Worm (Caenorhabditis elegans): ENCODE results near the gene dct-5.

The dct-5 gene

ce11 chrII:5420947-5421614, 15.7 kb downstream of the dct-5 start, which contains the start of gene tofu-6:
Gene tofu-6 (plus strand): TSS chrII:5421248.
- TF ChIP-seq hlh-15 (tag; optimal IDR thresholded peaks at IDR 0.05) (no peak), ztf-16 (tag; optimal IDR thresholded peaks at IDR 0.05) (no peak), ceh-48 (tag; optimal IDR thresholded peaks at IDR 0.05) (no peak), hlh-6 (tag; optimal IDR thresholded peaks at IDR 0.05) (no peak), tbx-7 (tag; optimal IDR thresholded peaks at IDR 0.05) (no peak), pax-1 (tag; optimal IDR thresholded peaks at IDR 0.05) (no peak), nhr-232 (tag; optimal IDR thresholded peaks at IDR 0.05) (no peak), nhr-11 (tag; optimal IDR thresholded peaks at IDR 0.05) (no peak), C38D4.7 (GFP tag; optimal IDR thresholded peaks at IDR 0.05) (no peak), sox-4 (tag; optimal IDR thresholded peaks at IDR 0.05) (no peak), unc-3 (GFP tag; conservative IDR thresholded peaks at IDR 0.05) (no peak), unc-3 (tag; optimal IDR thresholded peaks at IDR 0.05) (no peak), elt-2 (tag; optimal IDR thresholded peaks at IDR 0.05) (no peak)

- TF ChIP-seq sox-2 (GFP tag; IDR thresholded peaks at IDR 0.05): no peak
Observed at ce11 chrII:5418929-5419328, 17.8 kb downstream of the dct-5 start, which contains the start of gene EEED8.15. Gene EEED8.15 (plus strand): TSS chrII:5419229.

- no peak for TF ChIP-seq mec-3 (tag; optimal IDR thresholded peaks at IDR 0.05; ENCODE audit: borderline replicate concordance)
- TF ChIP-seq lin-11 (tag; optimal IDR thresholded peaks at IDR 0.05): no peak
- TF ChIP-seq elt-2 (tag; optimal IDR thresholded peaks at IDR 0.05): peak; percentile 42
- TF ChIP-seq ref-2 (tag; optimal IDR thresholded peaks at IDR 0.05): peak; percentile 8
- no peak for TF ChIP-seq nhr-232 (tag; optimal IDR thresholded peaks at IDR 0.05)
- peak; percentile 36 for TF ChIP-seq ceh-48 (tag; optimal IDR thresholded peaks at IDR 0.05)
- TF ChIP-seq ttx-3 (tag; optimal IDR thresholded peaks at IDR 0.05): no peak
- no peak for TF ChIP-seq syd-9 (tag; optimal IDR thresholded peaks at IDR 0.05)
- no peak for TF ChIP-seq ceh-24 (tag; optimal IDR thresholded peaks at IDR 0.05)
- peak; percentile 40 for TF ChIP-seq nfya-1 (tag; optimal IDR thresholded peaks at IDR 0.05)
- TF ChIP-seq hlh-13 (GFP tag; optimal IDR thresholded peaks at IDR 0.05): no peak
- no peak for TF ChIP-seq pqm-1 (tag; optimal IDR thresholded peaks at IDR 0.05)
- TF ChIP-seq tbx-2 (tag; optimal IDR thresholded peaks at IDR 0.05): no peak
- no peak for TF ChIP-seq ceh-2 (tag; optimal IDR thresholded peaks at IDR 0.05)
- no peak for TF ChIP-seq hlh-30 (tag; optimal IDR thresholded peaks at IDR 0.05; ENCODE audit: insufficient read depth)
- TF ChIP-seq ama-1 (optimal IDR thresholded peaks at IDR 0.05): no peak
- no peak for TF ChIP-seq Y22D7AL.16 (tag; optimal IDR thresholded peaks at IDR 0.05)
- TF ChIP-seq madf-2 (tag; optimal IDR thresholded peaks at IDR 0.05): no peak
- no peak for TF ChIP-seq sox-2 (GFP tag; IDR thresholded peaks at IDR 0.05)
- peak; percentile 54 for TF ChIP-seq unc-42 (tag; optimal IDR thresholded peaks at IDR 0.05)
- no peak for TF ChIP-seq pha-4 (tag; optimal IDR thresholded peaks at IDR 0.05)
- TF ChIP-seq ceh-34 (tag; optimal IDR thresholded peaks at IDR 0.05): no peak
- no peak for TF ChIP-seq hlh-15 (tag; optimal IDR thresholded peaks at IDR 0.05)
Observed at ce11 chrII:5418317-5418716, 18.4 kb downstream of the dct-5 start.

ce11 chrII:5417905-5418304, 18.8 kb downstream of the dct-5 start:
- TF ChIP-seq pag-3 (tag; optimal IDR thresholded peaks at IDR 0.05; ENCODE audit: borderline replicate concordance): no peak
- TF ChIP-seq unc-55 (GFP tag; optimal IDR thresholded peaks at IDR 0.05): peak; percentile 90

ce11 chrII:5416204-5416764, 20.4 kb downstream of the dct-5 start, which contains the start of gene EEED8.2:
Gene EEED8.2 (plus strand): TSS chrII:5416714.
- TF ChIP-seq pat-9 (tag; optimal IDR thresholded peaks at IDR 0.05) (no peak), ceh-48 (tag; optimal IDR thresholded peaks at IDR 0.05) (no peak), ztf-16 (tag; optimal IDR thresholded peaks at IDR 0.05) (no peak), K02D7.2 (tag; optimal IDR thresholded peaks at IDR 0.05) (no peak), tbx-2 (tag; optimal IDR thresholded peaks at IDR 0.05) (peak; percentile 3), unc-55 (GFP tag; optimal IDR thresholded peaks at IDR 0.05) (peak; percentile 39), hlh-30 (tag; optimal IDR thresholded peaks at IDR 0.05; ENCODE audit: insufficient read depth) (peak; percentile 24)

All from whole organism, late embryonic.